Fruit fly (Drosophila melanogaster) whole organism, embryonic: ENCODE data around the gene sunz.

Experiments
- Blimp-1 ChIP-seq: fragments of 200-800 bp; sonication (Bioruptor generic); optimal IDR thresholded peaks from 3 replicates; lab custom pipeline; 2018; ENCODE audit warnings: missing biosample characterization, missing genetic modification characterization, mild to moderate bottlenecking, moderate library complexity, missing genetic modification reagents
- CG13775 ChIP-seq: fragments of 200-800 bp; sonication (Bioruptor generic); optimal IDR thresholded peaks from 3 replicates; lab custom pipeline; 2017; ENCODE audit warnings: missing biosample characterization, mild to moderate bottlenecking, missing genetic modification characterization
- Dll ChIP-seq: fragments of 200-800 bp; sonication (Bioruptor generic); IDR thresholded peaks from 4 replicates; pipeline ENCODE4 v1.3.6; 2022; ENCODE audit warnings: missing biosample characterization, missing genetic modification characterization; ENCODE audit not compliant: partially characterized antibody
- Eip74EF ChIP-seq, 2 experiments: fragments of 200-800 bp in 1 of 2; fragments of >200 bp in 1 of 2; sonication (Bioruptor generic) in 1 of 2; optimal IDR thresholded peaks; 2 replicates each; lab custom pipeline; 2017 to 2019; ENCODE audit warnings: missing biosample characterization in 2 of 2, missing genetic modification characterization in 2 of 2, mild to moderate bottlenecking in 1 of 2, moderate library complexity in 1 of 2
- Fer3 ChIP-seq: fragments of 200-800 bp; sonication (Bioruptor generic); optimal IDR thresholded peaks from 2 replicates; lab custom pipeline; 2018; ENCODE audit warnings: missing biosample characterization, mild to moderate bottlenecking, missing genetic modification characterization, moderate library complexity
- Lim3 ChIP-seq: fragments of 200-800 bp; sonication (Bioruptor generic); IDR thresholded peaks from 2 replicates; pipeline ENCODE4 v1.3.6; 2022; ENCODE audit warnings: missing biosample characterization, missing genetic modification characterization
- ac ChIP-seq: fragments of 200-800 bp; sonication (Bioruptor generic); optimal IDR thresholded peaks from 3 replicates; lab custom pipeline; 2017; ENCODE audit warnings: missing biosample characterization, mild to moderate bottlenecking, missing genetic modification characterization
- sna ChIP-seq: fragments of 200-800 bp; sonication (Bioruptor generic); IDR thresholded peaks from 2 replicates; pipeline ENCODE4 v1.3.6; 2022; ENCODE audit warnings: missing biosample characterization, missing genetic modification characterization; ENCODE audit not compliant: partially characterized antibody
- wdn ChIP-seq: fragments of 200-800 bp; sonication (Bioruptor generic); IDR thresholded peaks from 2 replicates; pipeline ENCODE4 v1.3.6; 2022; ENCODE audit warnings: missing biosample characterization, missing genetic modification characterization

- no peak for TF ChIP-seq ac (GFP tag; lab: Kevin White, UChicago)
- TF ChIP-seq Fer3 (tag; lab: Kevin White, UChicago), result no peak
- no peak for TF ChIP-seq Dll (GFP tag; lab: Robert Waterston, UW)
- no peak for TF ChIP-seq Lim3 (GFP tag; lab: Robert Waterston, UW)
- TF ChIP-seq CG13775 (GFP tag; lab: Kevin White, UChicago), result no peak
- no peak for TF ChIP-seq Blimp-1 (GFP tag; lab: Kevin White, UChicago)
- no peak for TF ChIP-seq Eip74EF (GFP tag; optimal IDR thresholded peaks at IDR 0.05; lab: Kevin White, UChicago)
- no peak for TF ChIP-seq sna (GFP tag; lab: Robert Waterston, UW)
- TF ChIP-seq wdn (GFP tag; lab: Robert Waterston, UW), result no peak
Observed at dm6 chr3R:6605142-6605541, 24.8 kb upstream of the sunz start.
